Worm (Caenorhabditis elegans) whole organism, L1 larva: ENCODE data around the gene irld-56.
A peak's percentile ranks its signal among the peaks of the same experiment; 100 is the strongest.

ENCODE experiments used
- C16A3.4 ChIP-seq: fragments of 150-350 bp; optimal IDR thresholded peaks from 2 replicates; lab custom pipeline; 2014; ENCODE audit warnings: missing biosample characterization, missing genetic modification characterization
- F16B12.6 ChIP-seq: fragments of 150-350 bp; optimal IDR thresholded peaks from 2 replicates; lab custom pipeline; 2014; ENCODE audit warnings: missing biosample characterization, missing genetic modification characterization
- Y116A8C.19 ChIP-seq: sonication (generic microtip); optimal IDR thresholded peaks from 2 replicates; lab custom pipeline; 2016; ENCODE audit warnings: missing compliant biosample characterization, missing genetic modification characterization, borderline replicate concordance
- aha-1 ChIP-seq: fragments of 150-350 bp; optimal IDR thresholded peaks from 2 replicates; lab custom pipeline; 2014; ENCODE audit warnings: missing biosample characterization, missing genetic modification characterization
- blmp-1 ChIP-seq: fragments of 150-350 bp; optimal IDR thresholded peaks from 2 replicates; lab custom pipeline; 2014; ENCODE audit warnings: missing biosample characterization, missing genetic modification characterization
- ceh-8 ChIP-seq: fragments of 200-800 bp; sonication (Bioruptor generic); optimal IDR thresholded peaks from 2 replicates; lab custom pipeline; 2018; ENCODE audit warnings: mild to moderate bottlenecking, missing genetic modification characterization, moderate library complexity, missing compliant biosample characterization
- ceh-82 ChIP-seq, 3 experiments: fragments of 150-350 bp in 1 of 3; sonication (generic microtip) in 2 of 3; optimal IDR thresholded peaks; 2 replicates each; lab custom pipeline; 2014 to 2017; ENCODE audit warnings: missing biosample characterization in 3 of 3, missing genetic modification characterization in 3 of 3
- ces-1 ChIP-seq: fragments of 150-350 bp; optimal IDR thresholded peaks from 2 replicates; lab custom pipeline; 2014; ENCODE audit warnings: missing biosample characterization, missing genetic modification reagents, missing genetic modification characterization
- efl-1 ChIP-seq, 4 experiments: fragments of 150-350 bp; optimal IDR thresholded peaks in 3 of 4; peaks in 1 of 4; 1 replicate in 1 of 4; 2 replicates in 3 of 4; lab custom pipeline; 2014; ENCODE audit warnings: missing biosample characterization in 2 of 4, missing genetic modification characterization in 2 of 4, missing genetic modification reagents in 2 of 4
- egl-13 ChIP-seq: sonication (generic microtip); optimal IDR thresholded peaks from 2 replicates; lab custom pipeline; 2016; ENCODE audit warnings: missing genotype, missing genetic modification reagents, missing genetic modification characterization, missing compliant biosample characterization
- elt-2 ChIP-seq: sonication (generic microtip); optimal IDR thresholded peaks from 2 replicates; lab custom pipeline; 2016; ENCODE audit warnings: missing genetic modification characterization, mild to moderate bottlenecking, inconsistent platforms, missing compliant biosample characterization, missing genetic modification reagents
- elt-3 ChIP-seq, 6 experiments: fragments of 150-350 bp in 1 of 6; sonication (generic microtip); optimal IDR thresholded peaks; 2 replicates each; lab custom pipeline; 2017 to 2018; ENCODE audit warnings: missing biosample characterization in 6 of 6, missing genetic modification characterization in 6 of 6, inconsistent platforms in 1 of 6
- ets-5 ChIP-seq: fragments of 200-800 bp; sonication (Bioruptor generic); IDR thresholded peaks from 2 replicates; pipeline ENCODE4 v1.3.6; 2022; ENCODE audit warnings: missing genetic modification characterization, missing compliant biosample characterization
- fkh-8 ChIP-seq: sonication (generic microtip); optimal IDR thresholded peaks from 2 replicates; lab custom pipeline; 2016; ENCODE audit warnings: mild to moderate bottlenecking, missing genetic modification characterization, missing compliant biosample characterization
- fos-1 ChIP-seq: fragments of 150-350 bp; optimal IDR thresholded peaks from 2 replicates; lab custom pipeline; 2014; ENCODE audit warnings: missing biosample characterization, missing genetic modification characterization
- hlh-17 ChIP-seq: fragments of 200-800 bp; sonication (Bioruptor generic); optimal IDR thresholded peaks from 2 replicates; lab custom pipeline; 2018; ENCODE audit warnings: missing genetic modification characterization, mild to moderate bottlenecking, missing compliant biosample characterization, moderate library complexity, borderline replicate concordance
- irx-1 ChIP-seq: sonication (generic microtip); optimal IDR thresholded peaks from 2 replicates; lab custom pipeline; 2016; ENCODE audit warnings: missing genetic modification characterization, missing compliant biosample characterization
- lin-13 ChIP-seq: fragments of 150-350 bp; optimal IDR thresholded peaks from 2 replicates; lab custom pipeline; 2014; ENCODE audit warnings: missing biosample characterization, missing genetic modification reagents, missing genetic modification characterization
- lin-15B ChIP-seq: fragments of 150-350 bp; sonication (generic microtip); optimal IDR thresholded peaks from 3 replicates; lab custom pipeline; 2014; ENCODE audit warnings: missing biosample characterization, missing genetic modification characterization
- mab-9 ChIP-seq: fragments of 200-800 bp; sonication (Bioruptor generic); IDR thresholded peaks from 2 replicates; pipeline ENCODE4 v1.3.6; 2022; ENCODE audit warnings: missing genetic modification reagents, missing genetic modification characterization, missing compliant biosample characterization
- mdl-1 ChIP-seq, 2 experiments: fragments of 150-350 bp; optimal IDR thresholded peaks; 2 replicates each; lab custom pipeline; 2014 to 2017; ENCODE audit warnings: missing biosample characterization in 2 of 2, missing genetic modification characterization in 2 of 2, inconsistent platforms in 1 of 2
- mep-1 ChIP-seq: fragments of 150-350 bp; optimal IDR thresholded peaks from 2 replicates; lab custom pipeline; 2014; ENCODE audit warnings: missing biosample characterization, missing genetic modification characterization
- nhr-19 ChIP-seq: fragments of 200-800 bp; sonication (Bioruptor generic); conservative IDR thresholded peaks from 2 replicates; pipeline ENCODE4 v1.3.6; 2022; ENCODE audit warnings: missing genetic modification characterization, missing compliant biosample characterization
- nhr-20 ChIP-seq: sonication (generic microtip); optimal IDR thresholded peaks from 2 replicates; lab custom pipeline; 2016; ENCODE audit warnings: mild to moderate bottlenecking, missing genetic modification characterization, missing compliant biosample characterization
- nhr-47 ChIP-seq: sonication (generic microtip); optimal IDR thresholded peaks from 2 replicates; lab custom pipeline; 2016; ENCODE audit warnings: mild to moderate bottlenecking, missing genetic modification characterization, moderate library complexity, missing compliant biosample characterization
- nhr-71 ChIP-seq: sonication (generic microtip); optimal IDR thresholded peaks from 2 replicates; lab custom pipeline; 2016; ENCODE audit warnings: mild to moderate bottlenecking, missing genetic modification characterization, moderate library complexity, missing compliant biosample characterization
- nhr-84 ChIP-seq: sonication (generic microtip); optimal IDR thresholded peaks from 2 replicates; lab custom pipeline; 2017; ENCODE audit warnings: missing biosample characterization, missing genetic modification characterization
- nhr-90 ChIP-seq: sonication (generic microtip); optimal IDR thresholded peaks from 2 replicates; lab custom pipeline; 2016; ENCODE audit warnings: mild to moderate bottlenecking, missing genetic modification characterization, missing compliant biosample characterization; ENCODE audit not compliant: poor library complexity
- pqm-1 ChIP-seq: sonication (generic microtip); optimal IDR thresholded peaks from 3 replicates; lab custom pipeline; 2017; ENCODE audit warnings: missing biosample characterization, missing genetic modification characterization
- skn-1 ChIP-seq: fragments of 150-350 bp; optimal IDR thresholded peaks from 2 replicates; lab custom pipeline; 2014; ENCODE audit warnings: missing biosample characterization, missing genetic modification characterization
- snpc-4 ChIP-seq: fragments of 150-350 bp; optimal IDR thresholded peaks from 2 replicates; lab custom pipeline; 2014; ENCODE audit warnings: missing biosample characterization, missing genetic modification characterization
- snu-23 ChIP-seq: sonication (generic microtip); optimal IDR thresholded peaks from 2 replicates; lab custom pipeline; 2016; ENCODE audit warnings: missing genetic modification characterization, missing compliant biosample characterization
- swsn-7 ChIP-seq: sonication (generic microtip); optimal IDR thresholded peaks from 2 replicates; lab custom pipeline; 2016; ENCODE audit warnings: missing genetic modification characterization, missing compliant biosample characterization
- tlp-1 ChIP-seq: fragments of 150-350 bp; optimal IDR thresholded peaks from 2 replicates; lab custom pipeline; 2014; ENCODE audit warnings: missing biosample characterization, missing genetic modification characterization
- unc-30 ChIP-seq: sonication (generic microtip); optimal IDR thresholded peaks from 2 replicates; lab custom pipeline; 2017; ENCODE audit warnings: missing biosample characterization, missing genetic modification characterization
- unc-86 ChIP-seq: sonication (generic microtip); optimal IDR thresholded peaks from 2 replicates; lab custom pipeline; 2016; ENCODE audit warnings: missing genetic modification characterization, missing compliant biosample characterization
- vab-15 ChIP-seq: sonication (generic microtip); optimal IDR thresholded peaks from 2 replicates; lab custom pipeline; 2017; ENCODE audit warnings: missing genotype, mild to moderate bottlenecking, missing genetic modification characterization, missing compliant biosample characterization
- xbp-1 ChIP-seq: sonication (generic microtip); optimal IDR thresholded peaks from 2 replicates; lab custom pipeline; 2016; ENCODE audit warnings: missing genetic modification characterization, missing compliant biosample characterization
- ztf-11 ChIP-seq, 2 experiments: sonication (generic microtip); optimal IDR thresholded peaks; 2 replicates each; lab custom pipeline; 2016 to 2017; ENCODE audit warnings: missing genetic modification characterization in 2 of 2, missing biosample characterization in 1 of 2, missing compliant biosample characterization in 1 of 2
- ztf-4 ChIP-seq: fragments of 150-350 bp; optimal IDR thresholded peaks from 2 replicates; lab custom pipeline; 2014; ENCODE audit warnings: missing biosample characterization, missing genetic modification characterization

Gene irld-56

ce11 chrIV:14050442-14050841, 30.7 kb upstream of the irld-56 start:
- TF ChIP-seq ets-5 (GFP tag; lab: Robert Waterston, UW) (no peak), nhr-19 (GFP tag; lab: Robert Waterston, UW) (0 out of 2 replicates have a peak, but pooled peaks have one; percentile 6), blmp-1 (tag; lab: Kevin White, UChicago) (peak; percentile 18), elt-3 (tag; optimal IDR thresholded peaks at IDR 0.05; lab: Kevin White, UChicago) (peak in 5 of 6 experiments; percentile 21 to 84 (median 52)), elt-2 (tag; lab: Kevin White, UChicago) (peak; percentile 55), pqm-1 (tag; lab: Kevin White, UChicago) (peak; percentile 55), nhr-20 (peak; percentile 58), mdl-1 (tag; optimal IDR thresholded peaks at IDR 0.05; lab: Kevin White, UChicago) (no peak), skn-1 (no peak), snu-23 (GFP tag; lab: Kevin White, UChicago) (peak; percentile 23)
- TF ChIP-seq, all 84 proteins: peak for 7

- no peak for TF ChIP-seq egl-13
- peak; percentile 3 for TF ChIP-seq snu-23 (GFP tag; lab: Kevin White, UChicago)
- peak; percentile 69 for TF ChIP-seq fkh-8
- TF ChIP-seq lin-13 (GFP tag; lab: Kevin White, UChicago) = no peak
- TF ChIP-seq nhr-20 = peak; percentile 0
- no peak for TF ChIP-seq ceh-82 (tag; optimal IDR thresholded peaks at IDR 0.05; lab: Kevin White, UChicago)
- TF ChIP-seq ztf-11 (tag; optimal IDR thresholded peaks at IDR 0.05; lab: Kevin White, UChicago) = peak in 1 of 2 experiments; percentile 42
- no peak for TF ChIP-seq F16B12.6 (tag; lab: Kevin White, UChicago)
- peak; percentile 12 for TF ChIP-seq swsn-7 (tag; lab: Kevin White, UChicago)
- TF ChIP-seq nhr-71 (tag; lab: Kevin White, UChicago) = peak; percentile 41
- TF ChIP-seq mab-9 (GFP tag; lab: Robert Waterston, UW) = no peak
- TF ChIP-seq C16A3.4 (tag; lab: Kevin White, UChicago) = no peak
- peak; percentile 10 for TF ChIP-seq nhr-47 (tag; lab: Kevin White, UChicago)
- TF ChIP-seq efl-1 (optimal IDR thresholded peaks at IDR 0.05; lab: Kevin White, UChicago) = no peak
- TF ChIP-seq efl-1 (GFP tag; optimal IDR thresholded peaks at IDR 0.05 in 1 of 2; lab: Kevin White, UChicago) = peak in 1 of 2 experiments; percentile 64
- no peak for TF ChIP-seq ceh-8 (GFP tag; lab: Kevin White, UChicago)
- peak; percentile 31 for TF ChIP-seq unc-86 (tag; lab: Kevin White, UChicago)
- TF ChIP-seq blmp-1 (tag; lab: Kevin White, UChicago) = peak; percentile 12
- TF ChIP-seq pqm-1 (tag; lab: Kevin White, UChicago) = no peak
These were observed 27.0 kb upstream of the irld-56 start for ce11 chrIV:14046777-14047176.

- TF ChIP-seq egl-13 (no peak), tlp-1 (tag; lab: Kevin White, UChicago) (no peak), nhr-84 (no peak), blmp-1 (tag; lab: Kevin White, UChicago) (peak; percentile 25)
These were observed 23.9 kb upstream of the irld-56 start, which contains the start of gene Y37A1B.7 for ce11 chrIV:14043680-14044079. Gene Y37A1B.7 (minus strand): TSS chrIV:14043780.

DNA sequence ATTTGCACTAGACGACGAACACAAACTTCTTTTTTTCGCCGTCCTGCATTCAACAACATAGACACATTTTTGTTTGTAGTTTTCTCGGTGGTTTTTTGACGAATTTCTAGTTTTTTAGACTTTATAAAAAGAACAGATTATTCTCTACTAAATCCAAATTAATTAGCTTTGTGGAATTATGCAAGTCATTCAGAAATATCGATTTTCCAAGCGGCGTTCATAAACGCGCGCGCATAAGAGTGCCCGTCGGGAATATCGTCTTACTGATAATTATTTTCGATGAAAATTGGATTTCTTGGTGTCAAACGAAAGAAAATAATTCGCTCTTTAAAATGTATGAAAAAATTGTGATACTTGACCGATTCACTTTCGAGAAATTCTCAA, 14.8 kb upstream of the irld-56 start:
- TF ChIP-seq efl-1 (optimal IDR thresholded peaks at IDR 0.05; lab: Kevin White, UChicago) (no peak), efl-1 (GFP tag; optimal IDR thresholded peaks at IDR 0.05 in 1 of 2; lab: Kevin White, UChicago) (peak in 1 of 2 experiments; percentile 82), unc-30 (tag; lab: Kevin White, UChicago) (no peak)
- TF ChIP-seq, all 84 proteins: peak for 1

DNA sequence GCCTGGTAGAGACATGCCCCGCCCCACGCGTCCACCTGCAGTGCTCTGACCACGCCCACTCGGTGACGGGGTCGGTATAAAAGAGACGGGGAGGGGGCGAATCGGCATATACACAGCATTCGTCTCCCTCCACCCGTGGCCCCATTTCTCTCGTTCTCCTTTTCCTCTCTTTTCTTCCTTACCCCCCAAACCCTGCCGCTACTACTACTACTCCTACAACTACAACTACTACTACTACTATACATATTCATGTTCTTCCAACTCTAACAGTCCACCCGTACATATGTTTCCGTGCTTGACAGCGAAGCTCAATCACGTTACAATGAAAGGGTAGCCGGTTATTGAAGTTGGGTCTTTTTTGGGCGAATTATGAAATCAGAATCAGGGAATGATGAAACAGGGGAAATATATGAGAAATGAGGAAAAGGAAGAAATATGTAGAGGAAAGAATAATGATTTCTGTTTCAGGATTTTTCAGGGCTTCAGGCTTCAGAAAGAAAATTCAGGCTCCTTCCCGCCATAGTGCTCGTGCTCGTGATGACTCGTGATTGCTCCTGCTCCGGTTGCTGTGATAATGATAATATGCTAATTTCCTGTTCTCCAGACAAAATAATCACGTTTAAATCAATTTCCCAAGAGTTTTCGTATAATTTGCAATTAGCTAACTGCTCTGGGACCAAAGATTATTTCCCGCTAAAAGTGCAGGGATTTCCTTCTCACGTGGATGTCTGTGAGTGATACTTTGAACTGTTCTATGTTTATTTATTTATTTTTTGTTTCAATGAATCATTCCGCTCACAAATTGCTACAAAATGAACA, 14.2 kb upstream of the irld-56 start:
- peak; percentile 98 for TF ChIP-seq hlh-17 (GFP tag; lab: Kevin White, UChicago)
- peak; percentile 89 for TF ChIP-seq mep-1 (tag; lab: Kevin White, UChicago)
- peak; percentile 59 for TF ChIP-seq vab-15 (tag; lab: Kevin White, UChicago)
- peak; percentile 88 for TF ChIP-seq ztf-4 (tag; lab: Kevin White, UChicago)
- no peak for TF ChIP-seq nhr-84
- peak; percentile 70 to 85 for TF ChIP-seq ztf-11 (tag; optimal IDR thresholded peaks at IDR 0.05; lab: Kevin White, UChicago)
- peak; percentile 82 for TF ChIP-seq irx-1 (tag; lab: Kevin White, UChicago)
- peak; percentile 70 for TF ChIP-seq fos-1 (tag; lab: Kevin White, UChicago)
- TF ChIP-seq unc-86 (tag; lab: Kevin White, UChicago) = peak; percentile 62
- no peak for TF ChIP-seq ces-1 (GFP tag; lab: Kevin White, UChicago)
- no peak for TF ChIP-seq lin-15B (tag; lab: Kevin White, UChicago)
- TF ChIP-seq snpc-4 (tag; lab: Kevin White, UChicago) = peak; percentile 30
- peak; percentile 69 for TF ChIP-seq C16A3.4 (tag; lab: Kevin White, UChicago)
- peak; percentile 79 for TF ChIP-seq egl-13
- peak; percentile 47 for TF ChIP-seq xbp-1 (tag; lab: Kevin White, UChicago)
- peak; percentile 81 for TF ChIP-seq unc-30 (tag; lab: Kevin White, UChicago)
- TF ChIP-seq Y116A8C.19 (tag; lab: Kevin White, UChicago) = no peak
- TF ChIP-seq skn-1 = peak; percentile 53
- peak; percentile 38 for TF ChIP-seq aha-1 (tag; lab: Kevin White, UChicago)
- peak; percentile 5; the same call in 1 of the 2 replicates for TF ChIP-seq mab-9 (GFP tag; lab: Robert Waterston, UW)
- TF ChIP-seq nhr-90 (tag; lab: Kevin White, UChicago) = peak; percentile 56
